Fruit fly (Drosophila melanogaster) whole organism, wandering third instar larva: ENCODE results near the gene gukh.

Experiments used
- Abd-B ChIP-seq: fragments of >200 bp; optimal IDR thresholded peaks from 2 replicates; lab custom pipeline; 2017; ENCODE audit warnings: missing biosample characterization, missing genetic modification characterization
- CG32264 ChIP-seq: fragments of 200-800 bp; sonication (Bioruptor generic); optimal IDR thresholded peaks from 2 replicates; lab custom pipeline; 2016; ENCODE audit warnings: missing biosample characterization, missing genetic modification characterization
- CG9705 ChIP-seq: fragments of 200-800 bp; sonication (Bioruptor generic); optimal IDR thresholded peaks from 2 replicates; lab custom pipeline; 2018; ENCODE audit warnings: missing biosample characterization, mild to moderate bottlenecking, missing genetic modification characterization
- Dfd ChIP-seq: fragments of >200 bp; optimal IDR thresholded peaks from 2 replicates; lab custom pipeline; 2017; ENCODE audit warnings: missing biosample characterization, missing genetic modification characterization
- Dif ChIP-seq: fragments of 200-275, 200-300 bp; sonication (Bioruptor generic); optimal IDR thresholded peaks from 2 replicates; lab custom pipeline; 2018; ENCODE audit warnings: missing biosample characterization, missing genetic modification characterization; ENCODE audit not compliant: partially characterized antibody
- GATAd ChIP-seq: sonication (Bioruptor generic); optimal IDR thresholded peaks from 2 replicates; lab custom pipeline; 2016; ENCODE audit warnings: missing biosample characterization, missing genetic modification characterization
- HLH106 ChIP-seq: fragments of 200-800 bp; optimal IDR thresholded peaks from 3 replicates; lab custom pipeline; 2019; ENCODE audit warnings: missing biosample characterization, mild to moderate bottlenecking, missing genetic modification characterization, moderate library complexity
- Hnf4 ChIP-seq: fragments of 200-800 bp; sonication (Bioruptor generic); optimal IDR thresholded peaks from 2 replicates; lab custom pipeline; 2016; ENCODE audit warnings: missing biosample characterization, mild to moderate bottlenecking, missing genetic modification characterization
- Hr83 ChIP-seq: fragments of 200-300 bp; sonication (Bioruptor generic); optimal IDR thresholded peaks from 2 replicates; lab custom pipeline; 2016; ENCODE audit warnings: missing biosample characterization, mild to moderate bottlenecking, missing genetic modification characterization, moderate library complexity; ENCODE audit not compliant: poor library complexity, severe bottlenecking
- Jra ChIP-seq: sonication (Bioruptor generic); optimal IDR thresholded peaks from 2 replicates; lab custom pipeline; 2016; ENCODE audit warnings: missing biosample characterization, missing genetic modification characterization
- N ChIP-seq: fragments of >200 bp; optimal IDR thresholded peaks from 2 replicates; lab custom pipeline; 2018; ENCODE audit warnings: missing biosample characterization, missing external identifiers, missing genetic modification characterization
- OdsH ChIP-seq: fragments of 200-800 bp; sonication (Bioruptor generic); optimal IDR thresholded peaks from 2 replicates; lab custom pipeline; 2016; ENCODE audit warnings: missing biosample characterization, mild to moderate bottlenecking, missing genetic modification characterization
- Rel ChIP-seq, 2 experiments: fragments of 200-800 bp; sonication (Bioruptor generic) in 1 of 2; optimal IDR thresholded peaks; 2 replicates in 1 of 2; 3 replicates in 1 of 2; lab custom pipeline; 2016 to 2019; ENCODE audit warnings: mild to moderate bottlenecking in 2 of 2, missing biosample characterization in 2 of 2, missing genetic modification characterization in 2 of 2, moderate library complexity in 1 of 2
- Sp1 ChIP-seq: fragments of 200-800 bp; sonication (Bioruptor generic); optimal IDR thresholded peaks from 3 replicates; lab custom pipeline; 2019; ENCODE audit warnings: missing biosample characterization, mild to moderate bottlenecking, missing genetic modification characterization, moderate library complexity
- br ChIP-seq: fragments of 200-800 bp; sonication (Bioruptor generic); optimal IDR thresholded peaks from 2 replicates; lab custom pipeline; 2016; ENCODE audit warnings: missing biosample characterization, missing genetic modification characterization
- brk ChIP-seq: fragments of 200-800 bp; sonication (Bioruptor generic); optimal IDR thresholded peaks from 2 replicates; lab custom pipeline; 2016; ENCODE audit warnings: missing biosample characterization, mild to moderate bottlenecking, missing genetic modification characterization
- dl ChIP-seq, 2 experiments: fragments of 175-275, 200-275 bp in 1 of 2; fragments of 200-275 bp in 1 of 2; sonication (Bioruptor generic); optimal IDR thresholded peaks; lab custom pipeline; 2018; ENCODE audit warnings: mild to moderate bottlenecking in 2 of 2, missing biosample characterization in 2 of 2, missing genetic modification characterization in 2 of 2, moderate library complexity in 2 of 2; ENCODE audit not compliant: partially characterized antibody in 2 of 2, insufficient read depth in 1 of 2
- dmrt93B ChIP-seq: fragments of 200-800 bp; sonication (Bioruptor generic); optimal IDR thresholded peaks from 2 replicates; lab custom pipeline; 2018; ENCODE audit warnings: missing biosample characterization, mild to moderate bottlenecking, missing genetic modification characterization
- dsf ChIP-seq: sonication (Bioruptor generic); optimal IDR thresholded peaks from 2 replicates; lab custom pipeline; 2016; ENCODE audit warnings: missing biosample characterization, missing genetic modification characterization, borderline replicate concordance
- ey ChIP-seq: fragments of 200-800 bp; sonication (Bioruptor generic); optimal IDR thresholded peaks from 2 replicates; lab custom pipeline; 2016; ENCODE audit warnings: missing biosample characterization, missing genetic modification characterization
- foxo ChIP-seq, 2 experiments: fragments of 200-800 bp; sonication (Bioruptor generic); optimal IDR thresholded peaks; 2 replicates in 1 of 2; 3 replicates in 1 of 2; lab custom pipeline; 2016 to 2017; ENCODE audit warnings: missing biosample characterization in 2 of 2, missing genetic modification characterization in 2 of 2
- fru ChIP-seq: fragments of 200-800 bp; sonication (Bioruptor generic); optimal IDR thresholded peaks from 3 replicates; lab custom pipeline; 2016; ENCODE audit warnings: missing biosample characterization, mild to moderate bottlenecking, missing genetic modification characterization
- h ChIP-seq: fragments of 200-800 bp; sonication (Bioruptor generic); optimal IDR thresholded peaks from 3 replicates; lab custom pipeline; 2016; ENCODE audit warnings: missing biosample characterization, mild to moderate bottlenecking, missing genetic modification characterization
- jim ChIP-seq: fragments of 175-275, 200-325 bp; sonication (Bioruptor generic); optimal IDR thresholded peaks from 2 replicates; lab custom pipeline; 2016; ENCODE audit warnings: missing biosample characterization, mild to moderate bottlenecking, missing genetic modification characterization
- pan ChIP-seq: fragments of >200 bp; optimal IDR thresholded peaks from 2 replicates; lab custom pipeline; 2017
- psq ChIP-seq: fragments of 200-800 bp; sonication (Bioruptor generic); optimal IDR thresholded peaks from 3 replicates; lab custom pipeline; 2017; ENCODE audit warnings: missing biosample characterization, mild to moderate bottlenecking, missing genetic modification characterization, moderate library complexity
- rgr ChIP-seq: fragments of 200-800 bp; sonication (Bioruptor generic); optimal IDR thresholded peaks from 3 replicates; lab custom pipeline; 2016; ENCODE audit warnings: missing biosample characterization, mild to moderate bottlenecking, missing genetic modification characterization
- sv ChIP-seq: fragments of 200-800 bp; sonication (Bioruptor generic); optimal IDR thresholded peaks from 3 replicates; lab custom pipeline; 2016; ENCODE audit warnings: missing biosample characterization, missing genetic modification characterization
- tai ChIP-seq: sonication (Bioruptor generic); optimal IDR thresholded peaks from 2 replicates; lab custom pipeline; 2016; ENCODE audit warnings: missing biosample characterization, missing genetic modification characterization
- usp ChIP-seq: fragments of >200 bp; optimal IDR thresholded peaks from 2 replicates; lab custom pipeline; 2017; ENCODE audit warnings: missing biosample characterization, missing genetic modification characterization
- woc ChIP-seq: sonication (Bioruptor generic); optimal IDR thresholded peaks from 2 replicates; lab custom pipeline; 2016; ENCODE audit warnings: missing biosample characterization, mild to moderate bottlenecking, missing genetic modification characterization

Gene gukh

DNA sequence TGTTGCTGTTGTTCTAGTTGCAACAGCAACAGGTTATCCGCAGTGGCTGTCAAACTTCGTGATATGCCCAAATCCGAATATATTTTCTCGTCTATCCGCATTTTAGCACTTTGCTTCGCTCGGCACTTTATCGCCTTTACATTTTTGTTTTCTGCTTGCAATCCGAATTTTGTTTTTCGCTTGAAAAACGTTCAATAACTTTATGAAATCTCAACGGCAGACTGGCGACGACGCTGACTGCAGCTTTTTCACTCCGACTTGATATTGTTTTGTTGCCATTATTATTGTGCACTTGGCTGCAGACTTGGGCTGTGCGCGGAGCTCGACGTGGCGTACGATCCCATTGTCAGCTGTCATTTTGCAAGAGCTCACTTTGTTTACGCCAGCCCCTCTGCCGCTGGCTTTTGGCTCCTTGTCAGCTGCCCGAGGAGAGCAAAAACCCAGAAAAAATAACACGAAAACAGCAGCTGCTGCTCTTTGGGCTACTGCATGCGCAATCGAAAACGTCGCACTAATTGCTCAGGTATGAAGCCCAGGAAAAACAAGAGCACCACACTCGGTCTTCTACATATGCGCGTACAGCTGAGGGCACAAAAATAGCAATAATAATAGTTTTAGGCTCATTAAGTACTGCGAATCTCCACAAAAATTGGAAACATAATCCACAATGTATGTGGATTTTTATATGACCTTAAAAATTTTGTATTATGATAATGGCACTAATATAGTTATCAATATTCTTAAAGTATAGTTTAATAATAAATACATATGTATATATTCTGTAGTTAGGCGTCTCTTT, 2.5 kb downstream of the gukh start:
- TF ChIP-seq pan (lab: Kevin White, UChicago) (no peak), dl (GFP tag; optimal IDR thresholded peaks at IDR 0.05; lab: Kevin White, UChicago; ENCODE audit: insufficient read depth in 1 of 2, partially characterized antibody in 2 of 2) (peak in 1 of 2 experiments; percentile 23), dsf (GFP tag; lab: Kevin White, UChicago) (no peak), Dif (GFP tag; lab: Kevin White, UChicago) (no peak), brk (GFP tag; lab: Kevin White, UChicago) (no peak), usp (no peak), Jra (GFP tag; lab: Kevin White, UChicago) (no peak), dmrt93B (no peak), foxo (GFP tag; optimal IDR thresholded peaks at IDR 0.05; lab: Kevin White, UChicago) (peak in 1 of 2 experiments; percentile 32), Abd-B (GFP tag; lab: Kevin White, UChicago) (no peak), Rel (GFP tag; optimal IDR thresholded peaks at IDR 0.05; lab: Kevin White, UChicago) (no peak), Rel (tag; optimal IDR thresholded peaks at IDR 0.05; lab: Kevin White, UChicago) (peak; percentile 45)

DNA sequence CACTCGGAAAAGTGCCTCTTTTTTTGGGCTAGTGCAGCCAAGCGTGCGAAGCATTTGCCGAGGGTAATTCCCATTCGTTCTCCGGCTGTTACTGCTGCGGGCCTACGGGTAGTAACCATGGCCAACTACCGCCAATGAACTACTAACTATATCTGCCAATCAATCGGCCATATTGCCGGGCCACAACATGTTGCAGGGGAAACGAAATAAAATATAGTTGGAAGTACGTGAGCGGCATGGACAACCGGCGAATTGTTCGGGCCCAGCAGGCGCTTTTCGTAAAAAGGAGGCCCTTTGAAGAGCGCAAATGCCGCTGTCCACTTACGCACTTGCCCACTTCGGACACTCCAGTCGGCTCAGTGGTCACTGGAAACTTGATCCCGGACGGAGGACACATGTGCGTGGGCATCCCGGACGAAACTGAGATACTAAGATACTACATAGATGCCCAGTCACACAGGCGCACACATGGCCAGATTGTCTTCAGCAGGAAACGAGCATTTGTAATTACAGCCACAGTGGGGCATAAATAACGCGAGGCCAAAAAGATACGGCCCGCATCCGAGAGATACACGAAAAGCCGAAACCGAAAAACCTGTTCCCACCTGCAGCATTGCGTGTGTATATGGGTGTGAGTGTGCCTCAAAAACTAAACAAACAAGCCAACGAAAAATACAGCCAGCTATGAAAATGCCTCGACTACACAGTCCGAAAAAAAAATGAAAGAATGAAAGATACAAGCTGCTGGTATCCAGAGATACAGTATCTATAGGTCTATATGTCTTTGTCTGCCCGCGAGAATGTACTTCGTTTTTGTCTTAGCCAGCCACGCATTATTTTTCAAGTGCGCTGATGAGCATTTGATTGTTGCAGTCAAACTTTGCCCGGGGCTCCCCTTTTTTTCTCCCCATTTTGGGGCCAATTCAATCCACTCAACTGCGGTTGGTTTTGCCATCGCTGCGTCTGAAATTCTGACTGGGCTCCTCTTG, 3.9 kb downstream of the gukh start:
- TF ChIP-seq GATAd (GFP tag; lab: Kevin White, UChicago) (no peak), br (GFP tag; lab: Kevin White, UChicago) (no peak), ey (GFP tag; lab: Kevin White, UChicago) (peak; percentile 8), usp (no peak), Dif (GFP tag; lab: Kevin White, UChicago) (peak; percentile 19), rgr (GFP tag; lab: Kevin White, UChicago) (peak; percentile 3), woc (GFP tag; lab: Kevin White, UChicago) (peak; percentile 1), sv (GFP tag; lab: Kevin White, UChicago) (no peak), HLH106 (tag; lab: Kevin White, UChicago) (no peak), h (GFP tag; lab: Kevin White, UChicago) (peak; percentile 45), jim (GFP tag; lab: Kevin White, UChicago) (no peak), fru (peak; percentile 34), tai (no peak), Sp1 (GFP tag; lab: Kevin White, UChicago) (no peak), CG9705 (GFP tag; lab: Kevin White, UChicago) (no peak), brk (GFP tag; lab: Kevin White, UChicago) (no peak), Dfd (no peak), Hr83 (GFP tag; lab: Kevin White, UChicago) (no peak), CG32264 (GFP tag; lab: Kevin White, UChicago) (no peak), N (GFP tag; lab: Kevin White, UChicago) (no peak), Rel (GFP tag; optimal IDR thresholded peaks at IDR 0.05; lab: Kevin White, UChicago) (no peak), Rel (tag; optimal IDR thresholded peaks at IDR 0.05; lab: Kevin White, UChicago) (peak; percentile 90), Hnf4 (GFP tag; lab: Kevin White, UChicago) (peak; percentile 4), OdsH (peak; percentile 10), psq (GFP tag; lab: Kevin White, UChicago) (peak; percentile 19), foxo (GFP tag; optimal IDR thresholded peaks at IDR 0.05; lab: Kevin White, UChicago) (peak in 1 of 2 experiments; percentile 15)
